Worm (Caenorhabditis elegans) whole organism, L1 larva: ENCODE results near the gene scav-2.

Source experiments
- C04F5.9 ChIP-seq: sonication (generic microtip); optimal IDR thresholded peaks from 2 replicates; lab custom pipeline; 2016; ENCODE audit warnings: missing genetic modification characterization, missing compliant biosample characterization
- C16A3.4 ChIP-seq: fragments of 150-350 bp; optimal IDR thresholded peaks from 2 replicates; lab custom pipeline; 2014; ENCODE audit warnings: missing biosample characterization, missing genetic modification characterization
- Y116A8C.19 ChIP-seq: sonication (generic microtip); optimal IDR thresholded peaks from 2 replicates; lab custom pipeline; 2016; ENCODE audit warnings: missing compliant biosample characterization, missing genetic modification characterization, borderline replicate concordance
- aha-1 ChIP-seq: fragments of 150-350 bp; optimal IDR thresholded peaks from 2 replicates; lab custom pipeline; 2014; ENCODE audit warnings: missing biosample characterization, missing genetic modification characterization
- alr-1 ChIP-seq: fragments of 200-800 bp; sonication (Bioruptor generic); optimal IDR thresholded peaks from 2 replicates; lab custom pipeline; 2018; ENCODE audit warnings: borderline replicate concordance, mild to moderate bottlenecking, missing genetic modification characterization, missing compliant biosample characterization
- blmp-1 ChIP-seq: fragments of 150-350 bp; optimal IDR thresholded peaks from 2 replicates; lab custom pipeline; 2014; ENCODE audit warnings: missing biosample characterization, missing genetic modification characterization
- ceh-82 ChIP-seq, 3 experiments: fragments of 150-350 bp in 1 of 3; sonication (generic microtip) in 2 of 3; optimal IDR thresholded peaks; 2 replicates each; lab custom pipeline; 2014 to 2017; ENCODE audit warnings: missing biosample characterization in 3 of 3, missing genetic modification characterization in 3 of 3
- ceh-88 ChIP-seq: fragments of 200-800 bp; sonication (Bioruptor generic); IDR thresholded peaks from 2 replicates; pipeline ENCODE4 v1.3.6; 2022; ENCODE audit warnings: missing genetic modification characterization, missing compliant biosample characterization
- efl-1 ChIP-seq, 4 experiments: fragments of 150-350 bp; optimal IDR thresholded peaks in 3 of 4; peaks in 1 of 4; 1 replicate in 1 of 4; 2 replicates in 3 of 4; lab custom pipeline; 2014; ENCODE audit warnings: missing biosample characterization in 2 of 4, missing genetic modification characterization in 2 of 4, missing genetic modification reagents in 2 of 4
- egl-27 ChIP-seq, 2 experiments: fragments of 150-350 bp in 1 of 2; sonication (generic microtip); optimal IDR thresholded peaks; 3 replicates each; lab custom pipeline; 2017 to 2018; ENCODE audit warnings: missing biosample characterization in 2 of 2, missing genetic modification characterization in 2 of 2, missing genetic modification reagents in 2 of 2
- elt-3 ChIP-seq, 6 experiments: fragments of 150-350 bp in 1 of 6; sonication (generic microtip); optimal IDR thresholded peaks; 2 replicates each; lab custom pipeline; 2017 to 2018; ENCODE audit warnings: missing biosample characterization in 6 of 6, missing genetic modification characterization in 6 of 6, inconsistent platforms in 1 of 6
- fkh-10 ChIP-seq: sonication (generic microtip); optimal IDR thresholded peaks from 2 replicates; lab custom pipeline; 2017; ENCODE audit warnings: missing biosample characterization, missing genetic modification reagents, missing genetic modification characterization
- grh-1 ChIP-seq: fragments of 200-800 bp; sonication (Bioruptor generic); IDR thresholded peaks from 2 replicates; pipeline ENCODE4 v1.3.6; 2022; ENCODE audit warnings: missing genetic modification reagents, missing genetic modification characterization, missing compliant biosample characterization
- hpl-2 ChIP-seq: fragments of 150-350 bp; optimal IDR thresholded peaks from 2 replicates; lab custom pipeline; 2014; ENCODE audit warnings: missing biosample characterization, missing genetic modification reagents, missing genetic modification characterization
- lin-14 ChIP-seq: fragments of 200-800 bp; sonication (Bioruptor generic); optimal IDR thresholded peaks from 2 replicates; lab custom pipeline; 2018; ENCODE audit warnings: mild to moderate bottlenecking, missing genetic modification characterization, moderate library complexity, missing compliant biosample characterization
- lin-35 ChIP-seq, 2 experiments: fragments of 150-350 bp; optimal IDR thresholded peaks; 2 replicates each; lab custom pipeline; 2014; ENCODE audit warnings: missing biosample characterization in 2 of 2, missing genetic modification characterization in 2 of 2, missing genetic modification reagents in 2 of 2
- lin-39 ChIP-seq: fragments of 150-350 bp; optimal IDR thresholded peaks from 2 replicates; lab custom pipeline; 2014; ENCODE audit warnings: missing biosample characterization, missing genetic modification reagents, missing genetic modification characterization
- lir-3 ChIP-seq: sonication (generic microtip); optimal IDR thresholded peaks from 2 replicates; lab custom pipeline; 2016; ENCODE audit warnings: mild to moderate bottlenecking, missing genetic modification characterization, moderate library complexity, missing compliant biosample characterization; ENCODE audit not compliant: poor library complexity
- mep-1 ChIP-seq: fragments of 150-350 bp; optimal IDR thresholded peaks from 2 replicates; lab custom pipeline; 2014; ENCODE audit warnings: missing biosample characterization, missing genetic modification characterization
- nhr-84 ChIP-seq: sonication (generic microtip); optimal IDR thresholded peaks from 2 replicates; lab custom pipeline; 2017; ENCODE audit warnings: missing biosample characterization, missing genetic modification characterization
- nhr-90 ChIP-seq: sonication (generic microtip); optimal IDR thresholded peaks from 2 replicates; lab custom pipeline; 2016; ENCODE audit warnings: mild to moderate bottlenecking, missing genetic modification characterization, missing compliant biosample characterization; ENCODE audit not compliant: poor library complexity
- pax-3 ChIP-seq: fragments of 200-800 bp; sonication (Bioruptor generic); optimal IDR thresholded peaks from 2 replicates; lab custom pipeline; 2018; ENCODE audit warnings: mild to moderate bottlenecking, missing genetic modification characterization, moderate library complexity, missing compliant biosample characterization
- rnt-1 ChIP-seq: sonication (generic microtip); optimal IDR thresholded peaks from 2 replicates; lab custom pipeline; 2016; ENCODE audit warnings: mild to moderate bottlenecking, missing genetic modification characterization, moderate library complexity, missing compliant biosample characterization
- skn-1 ChIP-seq: fragments of 150-350 bp; optimal IDR thresholded peaks from 2 replicates; lab custom pipeline; 2014; ENCODE audit warnings: missing biosample characterization, missing genetic modification characterization
- tbx-2 ChIP-seq: sonication (generic microtip); optimal IDR thresholded peaks from 2 replicates; lab custom pipeline; 2016; ENCODE audit warnings: missing genetic modification characterization, missing compliant biosample characterization
- tlp-1 ChIP-seq: fragments of 150-350 bp; optimal IDR thresholded peaks from 2 replicates; lab custom pipeline; 2014; ENCODE audit warnings: missing biosample characterization, missing genetic modification characterization
- unc-30 ChIP-seq: sonication (generic microtip); optimal IDR thresholded peaks from 2 replicates; lab custom pipeline; 2017; ENCODE audit warnings: missing biosample characterization, missing genetic modification characterization
- unc-62 ChIP-seq: fragments of 150-350 bp; optimal IDR thresholded peaks from 2 replicates; lab custom pipeline; 2014; ENCODE audit warnings: missing biosample characterization, missing genetic modification reagents, missing genetic modification characterization
- unc-86 ChIP-seq: sonication (generic microtip); optimal IDR thresholded peaks from 2 replicates; lab custom pipeline; 2016; ENCODE audit warnings: missing genetic modification characterization, missing compliant biosample characterization
- xbp-1 ChIP-seq: sonication (generic microtip); optimal IDR thresholded peaks from 2 replicates; lab custom pipeline; 2016; ENCODE audit warnings: missing genetic modification characterization, missing compliant biosample characterization

Gene scav-2

ce11 chrIII:13528513-13529249 lies 26.5 kb downstream of the scav-2 start:
- TF ChIP-seq blmp-1 (tag; lab: Kevin White, UChicago) (peak; percentile 41), unc-62 (no peak)
- TF ChIP-seq, all 84 proteins: peak for 1

ce11 chrIII:13527424-13528097 lies 27.6 kb downstream of the scav-2 start, which contains the start of gene lron-13:
lron-13 (plus strand) TSS chrIII:13527438.
- peak; percentile 0 for TF ChIP-seq nhr-90 (tag; lab: Kevin White, UChicago)
- no peak for TF ChIP-seq egl-27 (tag; optimal IDR thresholded peaks at IDR 0.05; lab: Kevin White, UChicago)
- TF ChIP-seq efl-1 (optimal IDR thresholded peaks at IDR 0.05; lab: Kevin White, UChicago) = no peak
- TF ChIP-seq efl-1 (GFP tag; optimal IDR thresholded peaks at IDR 0.05 in 1 of 2; lab: Kevin White, UChicago) = peak in 1 of 2 experiments; percentile 88
- peak in 1 of 2 experiments; percentile 31 for TF ChIP-seq lin-35 (GFP tag; optimal IDR thresholded peaks at IDR 0.05; lab: Kevin White, UChicago)

DNA sequence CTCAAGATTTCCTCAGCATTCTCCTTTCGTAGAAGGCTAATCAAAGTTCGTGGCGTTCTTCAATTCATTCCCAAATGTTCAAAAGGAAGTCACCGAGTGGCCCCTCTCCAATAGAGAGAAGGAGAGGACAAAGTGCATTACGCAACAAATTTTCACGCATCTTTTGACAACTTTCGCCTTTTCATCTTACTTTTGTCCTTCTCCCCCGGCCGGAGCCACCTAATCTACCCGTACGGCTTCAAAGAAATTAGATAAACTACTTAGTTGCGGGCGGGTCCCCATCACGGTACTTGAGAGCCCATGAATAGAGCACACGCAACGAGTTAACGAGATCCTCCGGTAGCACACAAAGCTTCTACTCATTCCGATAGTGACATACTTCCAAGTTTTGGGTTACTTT lies 28.4 kb downstream of the scav-2 start:
- no peak for TF ChIP-seq grh-1 (GFP tag; lab: Robert Waterston, UW)
- TF ChIP-seq lin-14 (GFP tag; lab: Kevin White, UChicago) = peak; percentile 23
- no peak for TF ChIP-seq rnt-1 (tag; lab: Kevin White, UChicago)
- no peak for TF ChIP-seq C04F5.9 (tag; lab: Kevin White, UChicago)
- no peak for TF ChIP-seq hpl-2
- TF ChIP-seq ceh-82 (tag; optimal IDR thresholded peaks at IDR 0.05; lab: Kevin White, UChicago) = no peak
- TF ChIP-seq unc-30 (tag; lab: Kevin White, UChicago) = no peak
- peak; percentile 75 for TF ChIP-seq fkh-10 (GFP tag; lab: Kevin White, UChicago)
- no peak for TF ChIP-seq skn-1 (tag; lab: Kevin White, UChicago)

DNA sequence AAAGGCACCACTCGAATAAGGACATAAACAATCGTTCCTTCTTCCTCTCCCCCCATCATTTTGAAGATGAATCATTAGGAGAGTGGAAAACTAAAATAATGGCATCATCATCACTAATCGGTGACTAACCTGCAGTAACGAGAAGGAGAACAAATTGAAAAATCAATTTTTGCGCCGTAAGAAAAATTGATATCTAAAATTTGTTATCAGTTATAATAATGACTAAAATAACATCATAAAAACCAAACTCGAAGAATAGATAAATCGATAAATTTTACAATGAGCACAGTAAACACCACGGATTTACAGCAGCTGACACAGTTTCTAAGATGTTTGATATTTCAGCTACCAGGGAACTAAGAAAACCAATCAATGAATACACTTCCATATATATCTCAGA lies 28.9 kb downstream of the scav-2 start:
- TF ChIP-seq xbp-1 (tag; lab: Kevin White, UChicago) (no peak), mep-1 (tag; lab: Kevin White, UChicago) (no peak), lin-14 (GFP tag; lab: Kevin White, UChicago) (no peak), C16A3.4 (tag; lab: Kevin White, UChicago) (no peak), ceh-88 (no peak), alr-1 (tag; lab: Kevin White, UChicago) (no peak), rnt-1 (tag; lab: Kevin White, UChicago) (no peak), ceh-82 (tag; optimal IDR thresholded peaks at IDR 0.05; lab: Kevin White, UChicago) (no peak), lin-39 (no peak), pax-3 (tag; lab: Kevin White, UChicago) (no peak)

DNA sequence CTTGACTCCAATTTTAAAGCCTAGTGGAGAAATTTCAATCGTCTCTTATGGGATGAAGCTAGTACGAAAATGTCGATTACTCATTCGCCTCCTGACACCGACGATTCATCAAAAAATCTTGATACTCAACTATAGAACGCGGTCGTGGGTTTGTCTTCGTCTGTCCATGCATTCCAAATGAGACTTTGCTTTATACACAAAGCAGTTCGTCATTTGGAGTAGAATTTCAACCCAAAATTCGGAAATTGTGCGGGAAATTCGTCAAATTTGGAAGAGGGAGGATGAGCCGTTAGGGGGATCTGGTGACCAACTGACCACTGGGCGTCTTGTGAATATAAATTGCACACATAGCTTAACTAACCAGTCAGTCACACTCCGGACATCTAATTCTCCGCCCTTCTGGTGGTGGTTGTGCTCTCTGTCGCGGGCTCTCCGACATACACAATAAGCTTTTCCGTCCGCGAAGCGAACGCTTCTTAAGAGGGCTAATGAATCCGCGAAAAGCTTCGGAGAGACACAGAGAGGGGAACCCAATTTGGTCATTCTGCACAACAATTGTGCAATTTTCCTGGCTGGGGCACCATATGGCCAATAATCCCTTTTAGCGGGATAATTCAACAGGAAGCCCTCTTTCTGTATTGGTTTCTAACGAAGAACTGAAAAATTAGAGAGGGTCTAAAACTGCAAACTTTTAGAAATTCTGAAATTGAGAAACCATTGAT lies 29.9 kb downstream of the scav-2 start:
- peak; percentile 11 for TF ChIP-seq alr-1 (tag; lab: Kevin White, UChicago)
- TF ChIP-seq tbx-2 (tag; lab: Kevin White, UChicago) = no peak
- no peak for TF ChIP-seq efl-1 (optimal IDR thresholded peaks at IDR 0.05; lab: Kevin White, UChicago)
- TF ChIP-seq efl-1 (GFP tag; optimal IDR thresholded peaks at IDR 0.05 in 1 of 2; lab: Kevin White, UChicago) = peak in 1 of 2 experiments; percentile 6

- TF ChIP-seq Y116A8C.19 (tag; lab: Kevin White, UChicago) = no peak
- no peak for TF ChIP-seq C16A3.4 (tag; lab: Kevin White, UChicago)
- no peak for TF ChIP-seq xbp-1 (tag; lab: Kevin White, UChicago)
- TF ChIP-seq elt-3 (tag; optimal IDR thresholded peaks at IDR 0.05; lab: Kevin White, UChicago) = no peak
- no peak for TF ChIP-seq nhr-84 (tag; lab: Kevin White, UChicago)
- TF ChIP-seq blmp-1 (tag; lab: Kevin White, UChicago) = no peak
- no peak for TF ChIP-seq tlp-1 (tag; lab: Kevin White, UChicago)
- no peak for TF ChIP-seq unc-86 (tag; lab: Kevin White, UChicago)
- TF ChIP-seq lir-3 = no peak
- TF ChIP-seq aha-1 (tag; lab: Kevin White, UChicago) = no peak
Observed at ce11 chrIII:13524021-13524420, 31.1 kb downstream of the scav-2 start, which contains the start of gene pod-1. pod-1 (minus strand) TSS chrIII:13524121.
